Worm (Caenorhabditis elegans) whole organism, late embryonic: Measurements from ENCODE around the gene tnt-2.

Experiments
- ahr-1 ChIP-seq: sonication (generic microtip); optimal IDR thresholded peaks from 2 replicates; lab custom pipeline; 2016; ENCODE audit warnings: missing genetic modification characterization, missing compliant biosample characterization
- ceh-22 ChIP-seq: sonication (generic microtip); optimal IDR thresholded peaks from 2 replicates; lab custom pipeline; 2017; ENCODE audit warnings: missing biosample characterization, missing genetic modification characterization
- ceh-9 ChIP-seq: sonication (generic microtip); optimal IDR thresholded peaks from 2 replicates; lab custom pipeline; 2016; ENCODE audit warnings: mild to moderate bottlenecking, missing genetic modification characterization, inconsistent platforms, missing compliant biosample characterization
- dmd-4 ChIP-seq: sonication (generic microtip); optimal IDR thresholded peaks from 2 replicates; lab custom pipeline; 2016; ENCODE audit warnings: borderline replicate concordance, missing genetic modification characterization, missing compliant biosample characterization
- mec-3 ChIP-seq: sonication (generic microtip); optimal IDR thresholded peaks from 2 replicates; lab custom pipeline; 2016; ENCODE audit warnings: borderline replicate concordance, missing genetic modification characterization, missing compliant biosample characterization
- pag-3 ChIP-seq: sonication (generic microtip); optimal IDR thresholded peaks from 2 replicates; lab custom pipeline; 2016; ENCODE audit warnings: missing compliant biosample characterization, missing genetic modification characterization, borderline replicate concordance
- pha-4 ChIP-seq: fragments of 150-350 bp; optimal IDR thresholded peaks from 2 replicates; lab custom pipeline; 2018; ENCODE audit warnings: missing biosample characterization, missing genetic modification reagents, missing genetic modification characterization
- sox-4 ChIP-seq: sonication (generic microtip); optimal IDR thresholded peaks from 2 replicates; lab custom pipeline; 2017; ENCODE audit warnings: mild to moderate bottlenecking, missing genetic modification characterization, inconsistent platforms, missing compliant biosample characterization
- tbx-2 ChIP-seq: sonication (generic microtip); optimal IDR thresholded peaks from 2 replicates; lab custom pipeline; 2016; ENCODE audit warnings: missing genetic modification characterization, missing compliant biosample characterization
- ztf-16 ChIP-seq: sonication (generic microtip); optimal IDR thresholded peaks from 2 replicates; lab custom pipeline; 2017; ENCODE audit warnings: missing genetic modification characterization, missing compliant biosample characterization

ce11 chrX:8712662-8713061, 10.7 kb downstream of the tnt-2 start:
- TF ChIP-seq ahr-1 (tag; lab: Kevin White, UChicago), result no peak
- no peak for TF ChIP-seq ceh-9 (tag; lab: Kevin White, UChicago)
- no peak for TF ChIP-seq pag-3 (tag; lab: Kevin White, UChicago)
- no peak for TF ChIP-seq ztf-16 (tag; lab: Kevin White, UChicago)
- no peak for TF ChIP-seq sox-4
- TF ChIP-seq dmd-4 (tag; lab: Kevin White, UChicago), result no peak
- no peak for TF ChIP-seq pha-4 (tag; lab: Kevin White, UChicago)
- TF ChIP-seq tbx-2 (tag; lab: Kevin White, UChicago), result no peak
- no peak for TF ChIP-seq mec-3
- no peak for TF ChIP-seq ceh-22 (tag; lab: Kevin White, UChicago)
